Fruit fly (Drosophila melanogaster) whole organism, wandering third instar larva: ENCODE results near the gene Hs2st.

Experiments used
- Mio ChIP-seq: sonication (Bioruptor generic); optimal IDR thresholded peaks from 2 replicates; lab custom pipeline; 2016; ENCODE audit warnings: missing biosample characterization, missing genetic modification characterization
- N ChIP-seq: fragments of >200 bp; optimal IDR thresholded peaks from 2 replicates; lab custom pipeline; 2018; ENCODE audit warnings: missing biosample characterization, missing external identifiers, missing genetic modification characterization

DNA sequence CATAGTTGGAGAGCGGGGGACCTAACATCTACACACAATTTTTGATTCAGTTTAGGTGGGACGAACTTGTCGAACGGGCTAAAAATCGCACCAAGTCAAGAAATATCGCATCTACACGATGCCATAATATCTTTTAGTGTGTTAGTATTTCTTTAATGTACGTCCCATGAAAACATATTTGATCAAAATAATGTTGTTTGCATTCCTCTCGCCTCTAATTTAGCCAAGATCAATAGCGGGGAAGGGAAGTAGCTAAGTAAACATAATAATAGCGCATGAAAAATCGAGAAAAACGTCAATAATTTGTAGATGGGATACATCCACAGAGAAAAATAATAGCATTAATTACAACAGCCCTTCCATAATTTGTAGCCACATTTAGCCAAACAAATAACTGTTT, 32.6 kb downstream of the Hs2st start:
- TF ChIP-seq Mio (GFP tag; lab: Kevin White, UChicago) (no peak), N (GFP tag; lab: Kevin White, UChicago) (no peak)
